Fruit fly (Drosophila melanogaster): ENCODE measurements around the gene Gale.

dm6 chr3L:699368-700150 is 51.2 kb downstream of the Gale start:
- no peak for TF ChIP-seq Gug (GFP tag; IDR thresholded peaks at IDR 0.05)
- no peak for TF ChIP-seq CG8319 (GFP tag; optimal IDR thresholded peaks at IDR 0.05)
- TF ChIP-seq CG6854 (GFP tag; optimal IDR thresholded peaks at IDR 0.05), result no peak
- no peak for TF ChIP-seq fd85E (GFP tag; optimal IDR thresholded peaks at IDR 0.05)
- peak; percentile 77 for TF ChIP-seq CG32006 (GFP tag; optimal IDR thresholded peaks at IDR 0.05)
- TF ChIP-seq dsx (GFP tag; optimal IDR thresholded peaks at IDR 0.05; ENCODE audit: poor library complexity, severe bottlenecking), result no peak

Data from whole organism, prepupa.